Worm (Caenorhabditis elegans) whole organism, L4/young adult: ENCODE measurements around the gene F28H7.7.

ENCODE experiments used
- W03F9.2 ChIP-seq: fragments of 150-350 bp; optimal IDR thresholded peaks from 2 replicates; lab custom pipeline; 2014; ENCODE audit warnings: missing biosample characterization, missing genetic modification characterization
- him-1 ChIP-seq: sonication (generic microtip); optimal IDR thresholded peaks from 2 replicates; lab custom pipeline; 2016; ENCODE audit warnings: missing genotype, missing genetic modification reagents, missing genetic modification characterization, missing compliant biosample characterization

- no peak for TF ChIP-seq him-1 (tag; lab: Kevin White, UChicago)
- no peak for TF ChIP-seq W03F9.2 (tag; lab: Kevin White, UChicago)
Measured at ce11 chrV:10725424-10725951, 28.5 kb downstream of the F28H7.7 start.
